Fruit fly (Drosophila melanogaster) whole organism, embryonic: Measurements from ENCODE around the gene Rad60.

Experiments
- Bteb2 ChIP-seq: fragments of 200-800 bp; sonication (Bioruptor generic); optimal IDR thresholded peaks from 2 replicates; lab custom pipeline; 2016; ENCODE audit warnings: missing biosample characterization, missing genetic modification characterization
- CG11696 ChIP-seq: fragments of 200-800 bp; sonication (Bioruptor generic); IDR thresholded peaks from 2 replicates; pipeline ENCODE4 v1.3.6; 2022; ENCODE audit warnings: missing biosample characterization, missing genetic modification characterization
- CG12299 ChIP-seq: fragments of 200-800 bp; sonication (Bioruptor generic); optimal IDR thresholded peaks from 2 replicates; lab custom pipeline; 2018; ENCODE audit warnings: missing biosample characterization, mild to moderate bottlenecking, missing genetic modification characterization
- CG13296 ChIP-seq: fragments of 200-800 bp; sonication (Bioruptor generic); optimal IDR thresholded peaks from 3 replicates; lab custom pipeline; 2018; ENCODE audit warnings: missing biosample characterization, mild to moderate bottlenecking, missing genetic modification characterization
- CG17361 ChIP-seq: fragments of 200-800 bp; sonication (Bioruptor generic); IDR thresholded peaks from 3 replicates; pipeline ENCODE4 v1.3.6; 2022; ENCODE audit warnings: missing biosample characterization, missing genetic modification characterization
- CG2202 ChIP-seq: fragments of 200-800 bp; sonication (Bioruptor generic); optimal IDR thresholded peaks from 2 replicates; lab custom pipeline; 2018; ENCODE audit warnings: missing biosample characterization, mild to moderate bottlenecking, missing genetic modification characterization
- CG30403 ChIP-seq: fragments of 200-800 bp; sonication (Bioruptor generic); optimal IDR thresholded peaks from 3 replicates; lab custom pipeline; 2016; ENCODE audit warnings: missing biosample characterization, missing genetic modification characterization
- CG31388 ChIP-seq: fragments of 200-800 bp; sonication (Bioruptor generic); optimal IDR thresholded peaks from 2 replicates; lab custom pipeline; 2016; ENCODE audit warnings: missing biosample characterization, missing genetic modification characterization
- CG3838 ChIP-seq: fragments of 200-800 bp; sonication (Bioruptor generic); optimal IDR thresholded peaks from 3 replicates; lab custom pipeline; 2016; ENCODE audit warnings: missing biosample characterization, missing genetic modification characterization
- CG4360 ChIP-seq: fragments of 200-800 bp; sonication (Bioruptor generic); IDR thresholded peaks from 2 replicates; pipeline ENCODE4 v1.3.6; 2022; ENCODE audit warnings: missing biosample characterization, missing genetic modification characterization
- CG6175 ChIP-seq: fragments of 200-800 bp; sonication (Bioruptor generic); IDR thresholded peaks from 3 replicates; pipeline ENCODE4 v1.3.6; 2022; ENCODE audit warnings: missing biosample characterization, missing genetic modification characterization
- CG6683 ChIP-seq: fragments of 200-800 bp; sonication (Bioruptor generic); optimal IDR thresholded peaks from 2 replicates; lab custom pipeline; 2017; ENCODE audit warnings: missing biosample characterization, mild to moderate bottlenecking, missing genetic modification characterization, missing genetic modification reagents
- CG7745 ChIP-seq: fragments of 200-800 bp; sonication (Bioruptor generic); optimal IDR thresholded peaks from 2 replicates; lab custom pipeline; 2018; ENCODE audit warnings: missing biosample characterization, mild to moderate bottlenecking, missing genetic modification characterization, moderate library complexity
- CG8281 ChIP-seq: fragments of 200-800 bp; sonication (Bioruptor generic); optimal IDR thresholded peaks from 2 replicates; lab custom pipeline; 2018; ENCODE audit warnings: missing biosample characterization, mild to moderate bottlenecking, missing genetic modification characterization, moderate library complexity
- CG9876 ChIP-seq: fragments of 200-800 bp; sonication (Bioruptor generic); optimal IDR thresholded peaks from 2 replicates; lab custom pipeline; 2016; ENCODE audit warnings: missing biosample characterization, missing genetic modification characterization
- Dek ChIP-seq: fragments of 200-800 bp; sonication (Bioruptor generic); optimal IDR thresholded peaks from 3 replicates; lab custom pipeline; 2019; ENCODE audit warnings: missing biosample characterization, mild to moderate bottlenecking, missing genetic modification characterization, moderate library complexity
- Dfd ChIP-seq, 2 experiments: fragments of >200 bp; optimal IDR thresholded peaks; 2 replicates each; lab custom pipeline; 2017; ENCODE audit warnings: missing biosample characterization in 2 of 2, missing genetic modification characterization in 2 of 2
- Doc3 ChIP-seq: fragments of 200-800 bp; sonication (Bioruptor generic); IDR thresholded peaks from 3 replicates; pipeline ENCODE4 v1.3.6; 2022; ENCODE audit warnings: missing biosample characterization, missing genetic modification characterization; ENCODE audit not compliant: partially characterized antibody
- E2f1 ChIP-seq: fragments of 200-800 bp; sonication (Bioruptor generic); IDR thresholded peaks from 2 replicates; pipeline ENCODE4 v1.3.6; 2022; ENCODE audit warnings: missing biosample characterization, missing genetic modification characterization
- Lpt ChIP-seq: fragments of >200 bp; optimal IDR thresholded peaks from 2 replicates; lab custom pipeline; 2018; ENCODE audit warnings: missing biosample characterization, missing genetic modification characterization
- Nf-YA ChIP-seq: fragments of 200-800 bp; sonication (Bioruptor generic); IDR thresholded peaks from 2 replicates; pipeline ENCODE4 v1.3.6; 2022; ENCODE audit warnings: missing biosample characterization, missing genetic modification characterization
- Nf-YC ChIP-seq: fragments of 200-800 bp; optimal IDR thresholded peaks from 3 replicates; lab custom pipeline; 2019; ENCODE audit warnings: missing biosample characterization, mild to moderate bottlenecking, missing genetic modification characterization, moderate library complexity
- PHDP ChIP-seq: fragments of 200-800 bp; sonication (Bioruptor generic); optimal IDR thresholded peaks from 3 replicates; lab custom pipeline; 2018; ENCODE audit warnings: missing biosample characterization, mild to moderate bottlenecking, missing genetic modification characterization, moderate library complexity
- Trl ChIP-seq, 3 experiments: fragments of >200 bp in 2 of 3; fragments of 200-800 bp in 1 of 3; sonication (Bioruptor generic) in 1 of 3; optimal IDR thresholded peaks; 2 replicates in 1 of 3; 3 replicates in 2 of 3; lab custom pipeline; 2016 to 2017; ENCODE audit warnings: missing biosample characterization in 1 of 3, missing genetic modification characterization in 1 of 3
- btn ChIP-seq: fragments of 200-800 bp; sonication (Bioruptor generic); optimal IDR thresholded peaks from 2 replicates; lab custom pipeline; 2016; ENCODE audit warnings: missing biosample characterization, missing genetic modification characterization
- cad ChIP-seq: fragments of >200 bp; optimal IDR thresholded peaks from 2 replicates; lab custom pipeline; 2017; ENCODE audit warnings: missing biosample characterization, missing genetic modification characterization
- chinmo ChIP-seq: fragments of 200-800 bp; sonication (Bioruptor generic); IDR thresholded peaks from 4 replicates; pipeline ENCODE4 v1.3.6; 2022; ENCODE audit warnings: missing biosample characterization, missing genetic modification characterization; ENCODE audit not compliant: partially characterized antibody
- crp ChIP-seq, 2 experiments: fragments of 200-800 bp; sonication (Bioruptor generic); optimal IDR thresholded peaks; 2 replicates in 1 of 2; 3 replicates in 1 of 2; lab custom pipeline; 2017; ENCODE audit warnings: missing biosample characterization in 2 of 2, missing genetic modification characterization in 2 of 2, mild to moderate bottlenecking in 1 of 2, moderate library complexity in 1 of 2
- dati ChIP-seq: fragments of 200-800 bp; sonication (Bioruptor generic); IDR thresholded peaks from 2 replicates; pipeline ENCODE4 v1.3.6; 2022; ENCODE audit warnings: missing biosample characterization, missing genetic modification characterization
- disco-r ChIP-seq: fragments of 200-800 bp; sonication (Bioruptor generic); optimal IDR thresholded peaks from 2 replicates; lab custom pipeline; 2016; ENCODE audit warnings: missing biosample characterization, missing genetic modification characterization
- exex ChIP-seq: fragments of 200-800 bp; sonication (Bioruptor generic); optimal IDR thresholded peaks from 4 replicates; lab custom pipeline; 2018; ENCODE audit warnings: missing biosample characterization, mild to moderate bottlenecking, missing genetic modification characterization, moderate library complexity
- fd3F ChIP-seq: fragments of 200-800 bp; sonication (Bioruptor generic); optimal IDR thresholded peaks from 2 replicates; lab custom pipeline; 2018; ENCODE audit warnings: missing biosample characterization, mild to moderate bottlenecking, missing genetic modification characterization, moderate library complexity
- gfzf ChIP-seq: fragments of 200-800 bp; sonication (Bioruptor generic); optimal IDR thresholded peaks from 2 replicates; lab custom pipeline; 2016; ENCODE audit warnings: missing biosample characterization, mild to moderate bottlenecking, missing genetic modification characterization, moderate library complexity
- grn ChIP-seq: fragments of 200-800 bp; sonication (Bioruptor generic); optimal IDR thresholded peaks from 3 replicates; lab custom pipeline; 2017; ENCODE audit warnings: missing biosample characterization, missing genetic modification characterization
- gro ChIP-seq: fragments of 200-800 bp; sonication (Bioruptor generic); optimal IDR thresholded peaks from 2 replicates; lab custom pipeline; 2016; ENCODE audit warnings: missing biosample characterization, missing genetic modification characterization
- ham ChIP-seq: fragments of 200-800 bp; sonication (Bioruptor generic); IDR thresholded peaks from 2 replicates; pipeline ENCODE4 v1.3.6; 2022; ENCODE audit warnings: missing biosample characterization, missing genetic modification characterization
- kay ChIP-seq: fragments of 200-800 bp; sonication (Bioruptor generic); optimal IDR thresholded peaks from 2 replicates; lab custom pipeline; 2016; ENCODE audit warnings: missing biosample characterization, missing genetic modification characterization
- lab ChIP-seq: fragments of 200-800 bp; sonication (Bioruptor generic); optimal IDR thresholded peaks from 3 replicates; lab custom pipeline; 2017; ENCODE audit warnings: missing biosample characterization, missing genetic modification characterization, mild to moderate bottlenecking, moderate library complexity, missing genetic modification reagents
- maf-S ChIP-seq: fragments of 200-800 bp; sonication (Bioruptor generic); optimal IDR thresholded peaks from 2 replicates; lab custom pipeline; 2016; ENCODE audit warnings: missing biosample characterization, missing genetic modification characterization
- mam ChIP-seq: fragments of 200-800 bp; sonication (Bioruptor generic); optimal IDR thresholded peaks from 3 replicates; lab custom pipeline; 2016; ENCODE audit warnings: missing biosample characterization, missing genetic modification characterization
- mirr ChIP-seq: fragments of 200-800 bp; sonication (Bioruptor generic); optimal IDR thresholded peaks from 3 replicates; lab custom pipeline; 2018; ENCODE audit warnings: missing biosample characterization, mild to moderate bottlenecking, missing genetic modification characterization
- p53 ChIP-seq: fragments of 200-800 bp; sonication (Bioruptor generic); optimal IDR thresholded peaks from 2 replicates; lab custom pipeline; 2016; ENCODE audit warnings: missing biosample characterization, missing genetic modification characterization
- row ChIP-seq: fragments of 200-800 bp; sonication (Bioruptor generic); IDR thresholded peaks from 3 replicates; pipeline ENCODE4 v1.3.6; 2022; ENCODE audit warnings: missing biosample characterization, missing genetic modification characterization
- run ChIP-seq: fragments of 200-800 bp; sonication (Bioruptor generic); optimal IDR thresholded peaks from 3 replicates; lab custom pipeline; 2018; ENCODE audit warnings: missing biosample characterization, mild to moderate bottlenecking, missing genetic modification characterization
- sob ChIP-seq: fragments of 200-800 bp; sonication (Bioruptor generic); IDR thresholded peaks from 2 replicates; pipeline ENCODE4 v1.3.6; 2022; ENCODE audit warnings: missing biosample characterization, missing genetic modification characterization
- sqz ChIP-seq: fragments of 200-800 bp; sonication (Bioruptor generic); optimal IDR thresholded peaks from 3 replicates; lab custom pipeline; 2018; ENCODE audit warnings: missing biosample characterization, mild to moderate bottlenecking, missing genetic modification characterization
- sug ChIP-seq: fragments of 200-800 bp; optimal IDR thresholded peaks from 2 replicates; lab custom pipeline; 2019; ENCODE audit warnings: missing biosample characterization, mild to moderate bottlenecking, missing genetic modification characterization, moderate library complexity
- tin ChIP-seq: fragments of 200-800 bp; sonication (Bioruptor generic); optimal IDR thresholded peaks from 3 replicates; lab custom pipeline; 2016; ENCODE audit warnings: missing biosample characterization, missing genetic modification characterization
- tna ChIP-seq: fragments of 200-800 bp; sonication (Bioruptor generic); IDR thresholded peaks from 2 replicates; pipeline ENCODE4 v1.3.6; 2022; ENCODE audit warnings: missing biosample characterization, missing genetic modification characterization; ENCODE audit not compliant: partially characterized antibody
- vfl ChIP-seq: fragments of 200-800 bp; sonication (Bioruptor generic); optimal IDR thresholded peaks from 2 replicates; lab custom pipeline; 2016; ENCODE audit warnings: missing biosample characterization, missing genetic modification characterization

Rad60 gene

DNA sequence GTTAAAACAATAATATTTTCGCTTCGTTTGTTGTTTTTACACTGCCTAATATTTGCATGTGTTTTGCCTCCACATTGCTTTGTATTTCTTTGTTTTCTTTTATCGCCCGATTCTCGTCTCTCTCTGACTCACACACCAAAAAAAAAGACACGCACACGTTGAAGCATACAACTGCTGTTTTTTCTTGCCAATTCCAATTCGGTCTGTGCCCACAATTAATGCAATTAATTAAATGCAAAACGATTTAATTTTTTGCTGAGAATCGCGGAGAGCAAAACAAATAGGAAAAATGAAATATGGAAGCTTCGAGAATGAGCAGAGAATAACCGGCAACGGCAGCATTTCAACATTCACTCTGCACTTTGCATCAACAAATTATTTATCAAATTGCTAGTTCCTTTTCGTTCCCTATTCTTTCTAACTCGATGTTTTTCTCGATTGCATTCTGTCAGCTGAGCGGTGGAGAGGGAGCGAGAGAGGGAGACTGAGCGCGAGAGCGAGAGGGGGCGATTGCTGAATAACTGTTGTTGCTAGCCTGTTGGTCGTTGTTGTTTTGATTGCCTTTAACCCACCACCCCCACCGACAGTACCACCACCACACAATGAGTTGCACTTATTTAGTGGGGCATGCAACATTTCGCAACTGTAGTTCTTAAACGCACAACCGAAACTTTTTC, 30.1 kb downstream of the Rad60 start (continued):
- TF ChIP-seq CG30403 (GFP tag; lab: Kevin White, UChicago) (peak; percentile 3), lab (GFP tag; lab: Kevin White, UChicago) (no peak), sob (GFP tag; lab: Robert Waterston, UW) (no peak), CG6683 (no peak), disco-r (no peak), grn (GFP tag; lab: Kevin White, UChicago) (no peak), CG6175 (GFP tag; lab: Robert Waterston, UW) (0 out of 3 replicates have a peak, but pooled peaks have one; percentile 47), gfzf (no peak), chinmo (GFP tag; lab: Robert Waterston, UW) (0 out of 4 replicates have a peak, but pooled peaks have one; percentile 12), dati (GFP tag; lab: Robert Waterston, UW) (no peak), Bteb2 (no peak), tin (GFP tag; lab: Kevin White, UChicago) (no peak), CG31388 (GFP tag; lab: Kevin White, UChicago) (no peak), CG13296 (GFP tag; lab: Kevin White, UChicago) (peak; percentile 17), vfl (no peak), maf-S (no peak), Nf-YA (no peak), mam (GFP tag; lab: Kevin White, UChicago) (no peak), btn (no peak), Dek (tag; lab: Kevin White, UChicago) (peak; percentile 4), gro (GFP tag; lab: Kevin White, UChicago) (no peak), PHDP (peak; percentile 16), row (0 out of 3 replicates have a peak, but pooled peaks have one; percentile 26), cad (GFP tag; lab: Kevin White, UChicago) (no peak), kay (GFP tag; lab: Kevin White, UChicago) (no peak), crp (GFP tag; optimal IDR thresholded peaks at IDR 0.05; lab: Kevin White, UChicago) (peak in 1 of 2 experiments; percentile 66), CG2202 (tag; lab: Kevin White, UChicago) (no peak), Doc3 (GFP tag; lab: Robert Waterston, UW) (0 out of 3 replicates have a peak, but pooled peaks have one; percentile 10), sqz (GFP tag; lab: Kevin White, UChicago) (peak; percentile 37), CG17361 (GFP tag; lab: Robert Waterston, UW) (no peak), CG12299 (no peak), exex (tag; lab: Kevin White, UChicago) (peak; percentile 4), CG8281 (tag; lab: Kevin White, UChicago) (no peak), CG7745 (no peak), fd3F (GFP tag; lab: Kevin White, UChicago) (peak; percentile 1), CG11696 (GFP tag; lab: Robert Waterston, UW) (no peak), E2f1 (GFP tag; lab: Robert Waterston, UW) (no peak), sug (tag; lab: Kevin White, UChicago) (no peak), p53 (GFP tag; lab: Kevin White, UChicago) (no peak), CG3838 (GFP tag; lab: Kevin White, UChicago) (no peak), run (tag; lab: Kevin White, UChicago) (no peak), ham (GFP tag; lab: Robert Waterston, UW) (no peak), mirr (peak; percentile 16), Nf-YC (tag; lab: Kevin White, UChicago) (no peak), CG9876 (GFP tag; lab: Kevin White, UChicago) (no peak), tna (no peak), CG4360 (peak; percentile 77), Lpt (GFP tag; lab: Kevin White, UChicago) (no peak), Dfd (GFP tag; optimal IDR thresholded peaks at IDR 0.05; lab: Kevin White, UChicago) (no peak), Trl (optimal IDR thresholded peaks at IDR 0.05; lab: Kevin White, UChicago) (peak; percentile 42 to 59), Trl (GFP tag; optimal IDR thresholded peaks at IDR 0.05; lab: Kevin White, UChicago) (no peak)
